Worm (Caenorhabditis elegans) whole organism, midembryonic: Measurements from ENCODE around the gene gst-8.

Experiments
- cog-1 ChIP-seq: sonication (generic microtip); optimal IDR thresholded peaks from 2 replicates; lab custom pipeline; 2016; ENCODE audit warnings: missing genetic modification characterization, missing compliant biosample characterization
- klf-2 ChIP-seq: fragments of 200-800 bp; sonication (Bioruptor generic); conservative IDR thresholded peaks from 2 replicates; pipeline ENCODE4 v1.3.6; 2022; ENCODE audit warnings: missing genetic modification reagents, missing genetic modification characterization, missing compliant biosample characterization
- med-1 ChIP-seq: sonication (generic microtip); optimal IDR thresholded peaks from 2 replicates; lab custom pipeline; 2017; ENCODE audit warnings: missing genetic modification characterization, mild to moderate bottlenecking, missing compliant biosample characterization, antibody characterized with exemption, missing genetic modification reagents; ENCODE audit not compliant: insufficient read depth

DNA sequence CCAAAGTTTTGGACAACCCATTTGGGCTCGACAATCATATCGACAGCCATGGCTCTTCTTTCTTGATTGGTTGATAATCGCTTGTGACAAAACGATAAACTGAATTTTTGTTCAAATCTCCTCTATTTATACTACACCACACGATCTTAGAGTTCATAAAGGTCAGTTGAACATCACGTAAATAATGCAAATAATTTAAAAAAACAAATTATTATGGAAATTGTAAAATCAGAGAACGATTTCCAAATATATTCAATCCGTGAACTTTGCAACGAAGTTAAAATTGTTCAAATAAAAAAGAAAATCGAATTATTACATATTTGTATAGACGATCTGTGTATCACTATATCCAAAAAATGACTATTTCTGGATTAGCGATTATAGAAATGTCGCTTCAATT lies 20.2 kb upstream of the gst-8 start, which contains the start of the genes mpst-4 and F11G11.14:
- TF ChIP-seq klf-2 (no peak), med-1 (GFP tag; lab: Kevin White, UChicago) (no peak), cog-1 (tag; lab: Kevin White, UChicago) (no peak)
